Worm (Caenorhabditis elegans) whole organism, L3 larva: ENCODE data around the gene mig-21.

Source experiments
- daf-12 ChIP-seq: fragments of 150-350 bp; optimal IDR thresholded peaks from 2 replicates; lab custom pipeline; 2014; ENCODE audit warnings: missing biosample characterization, missing genetic modification reagents, missing genetic modification characterization
- fkh-10 ChIP-seq: sonication (generic microtip); optimal IDR thresholded peaks from 2 replicates; lab custom pipeline; 2017; ENCODE audit warnings: missing biosample characterization, missing genetic modification reagents, missing genetic modification characterization
- jun-1 ChIP-seq: fragments of 150-350 bp; optimal IDR thresholded peaks from 2 replicates; lab custom pipeline; 2014; ENCODE audit warnings: missing biosample characterization, missing genetic modification reagents, missing genetic modification characterization
- mdl-1 ChIP-seq: fragments of 150-350 bp; optimal IDR thresholded peaks from 2 replicates; lab custom pipeline; 2014; ENCODE audit warnings: missing biosample characterization, missing genetic modification characterization
- sea-2 ChIP-seq: fragments of 150-350 bp; sonication (generic microtip); optimal IDR thresholded peaks from 4 replicates; lab custom pipeline; 2014; ENCODE audit warnings: missing biosample characterization, missing genetic modification reagents, missing genetic modification characterization
- snpc-4 ChIP-seq: fragments of 150-350 bp; optimal IDR thresholded peaks from 2 replicates; lab custom pipeline; 2014; ENCODE audit warnings: missing biosample characterization, missing genetic modification characterization
- unc-62 ChIP-seq: fragments of 150-350 bp; sonication (generic microtip); optimal IDR thresholded peaks from 4 replicates; lab custom pipeline; 2014; ENCODE audit warnings: missing biosample characterization, missing genetic modification reagents, missing genetic modification characterization
- ztf-11 ChIP-seq: fragments of 150-350 bp; optimal IDR thresholded peaks from 2 replicates; lab custom pipeline; 2014; ENCODE audit warnings: missing biosample characterization, missing genetic modification characterization
- ztf-4 ChIP-seq: fragments of 150-350 bp; optimal IDR thresholded peaks from 2 replicates; lab custom pipeline; 2014; ENCODE audit warnings: missing biosample characterization, missing genetic modification characterization

DNA sequence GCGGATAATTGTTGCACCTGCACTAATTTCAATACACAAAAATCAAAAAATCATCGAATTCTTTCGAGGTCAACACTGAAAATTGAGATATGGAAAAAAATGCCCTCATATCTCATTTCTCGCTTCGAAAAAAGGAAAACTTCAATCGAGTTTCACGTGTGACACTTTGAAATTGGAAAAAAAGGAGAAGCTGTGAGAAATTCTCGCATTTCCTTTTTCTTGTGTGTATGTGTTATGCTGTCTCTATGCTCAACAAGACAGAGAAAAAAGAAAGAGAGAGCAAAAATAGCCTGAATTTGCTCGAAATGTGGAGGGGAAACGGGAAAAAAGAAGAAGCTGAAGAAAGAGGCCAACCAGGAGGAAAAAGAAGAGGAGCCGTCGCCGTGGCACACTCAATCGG, 31.8 kb downstream of the mig-21 start:
- TF ChIP-seq jun-1 (tag; lab: Kevin White, UChicago), result no peak
- TF ChIP-seq mdl-1 (tag; lab: Kevin White, UChicago), result no peak
- TF ChIP-seq sea-2 (GFP tag; lab: Kevin White, UChicago), result no peak
- TF ChIP-seq unc-62 (GFP tag; lab: Kevin White, UChicago), result no peak
- no peak for TF ChIP-seq snpc-4 (tag; lab: Kevin White, UChicago)
- TF ChIP-seq ztf-11 (tag; lab: Kevin White, UChicago), result no peak
- TF ChIP-seq fkh-10 (GFP tag; lab: Kevin White, UChicago), result peak; percentile 74
- no peak for TF ChIP-seq daf-12 (tag; lab: Kevin White, UChicago)
- no peak for TF ChIP-seq ztf-4
